Fruit fly (Drosophila melanogaster) whole organism, embryonic: ENCODE data around the gene MED14.

Source experiments
- B-H1 ChIP-seq: fragments of 200-800 bp; sonication (Bioruptor generic); IDR thresholded peaks from 3 replicates; pipeline ENCODE4 v1.3.6; 2022; ENCODE audit warnings: missing biosample characterization, missing genetic modification characterization
- Bgb ChIP-seq: fragments of 200-800 bp; sonication (Bioruptor generic); IDR thresholded peaks from 2 replicates; pipeline ENCODE4 v1.3.6; 2022; ENCODE audit warnings: missing biosample characterization, missing genetic modification characterization; ENCODE audit not compliant: partially characterized antibody
- CG1024 ChIP-seq: fragments of 200-800 bp; sonication (Bioruptor generic); IDR thresholded peaks from 2 replicates; pipeline ENCODE4 v1.3.6; 2022; ENCODE audit warnings: missing biosample characterization, missing genetic modification characterization
- CG10321 ChIP-seq: fragments of 200-800 bp; sonication (Bioruptor generic); IDR thresholded peaks from 2 replicates; pipeline ENCODE4 v1.3.6; 2022; ENCODE audit warnings: missing biosample characterization, missing genetic modification characterization
- CG10431 ChIP-seq: fragments of 200-800 bp; sonication (Bioruptor generic); optimal IDR thresholded peaks from 3 replicates; lab custom pipeline; 2018; ENCODE audit warnings: missing biosample characterization, mild to moderate bottlenecking, missing genetic modification characterization
- CG10543 ChIP-seq: fragments of 200-800 bp; sonication (Bioruptor generic); optimal IDR thresholded peaks from 3 replicates; lab custom pipeline; 2017; ENCODE audit warnings: missing biosample characterization, mild to moderate bottlenecking, missing genetic modification characterization, moderate library complexity
- CG11093 ChIP-seq: fragments of 200-800 bp; sonication (Bioruptor generic); IDR thresholded peaks from 3 replicates; pipeline ENCODE4 v1.3.6; 2022; ENCODE audit warnings: missing biosample characterization, missing genetic modification characterization
- CG13894 ChIP-seq: fragments of 200-800 bp; sonication (Bioruptor generic); optimal IDR thresholded peaks from 3 replicates; lab custom pipeline; 2018; ENCODE audit warnings: missing biosample characterization, mild to moderate bottlenecking, missing genetic modification characterization, moderate library complexity
- CG15073 ChIP-seq: fragments of 200-800 bp; sonication (Bioruptor generic); optimal IDR thresholded peaks from 2 replicates; lab custom pipeline; 2016; ENCODE audit warnings: missing biosample characterization, missing genetic modification characterization
- CG15601 ChIP-seq: fragments of 200-800 bp; sonication (Bioruptor generic); optimal IDR thresholded peaks from 3 replicates; lab custom pipeline; 2019; ENCODE audit warnings: missing biosample characterization, mild to moderate bottlenecking, missing genetic modification characterization, moderate library complexity
- CG15696 ChIP-seq: fragments of 200-800 bp; sonication (Bioruptor generic); optimal IDR thresholded peaks from 2 replicates; lab custom pipeline; 2019; ENCODE audit warnings: missing biosample characterization, mild to moderate bottlenecking, missing genetic modification characterization, moderate library complexity
- CG16863 ChIP-seq: fragments of 200-800 bp; sonication (Bioruptor generic); optimal IDR thresholded peaks from 3 replicates; lab custom pipeline; 2016; ENCODE audit warnings: missing biosample characterization, missing genetic modification characterization
- CG17612 ChIP-seq: fragments of 200-800 bp; sonication (Bioruptor generic); IDR thresholded peaks from 2 replicates; pipeline ENCODE4 v1.3.6; 2022; ENCODE audit warnings: missing biosample characterization, missing genetic modification characterization
- CG18011 ChIP-seq: fragments of 200-800 bp; sonication (Bioruptor generic); optimal IDR thresholded peaks from 2 replicates; lab custom pipeline; 2017; ENCODE audit warnings: missing biosample characterization, missing genetic modification characterization, mild to moderate bottlenecking, moderate library complexity, missing genotype
- CG2199 ChIP-seq: fragments of 200-800 bp; sonication (Bioruptor generic); IDR thresholded peaks from 3 replicates; pipeline ENCODE4 v1.3.6; 2022; ENCODE audit warnings: missing biosample characterization, missing genetic modification characterization
- CG2712 ChIP-seq: fragments of 200-800 bp; optimal IDR thresholded peaks from 3 replicates; lab custom pipeline; 2019; ENCODE audit warnings: missing biosample characterization, mild to moderate bottlenecking, missing genetic modification characterization, moderate library complexity
- CG4328 ChIP-seq: fragments of 200-800 bp; sonication (Bioruptor generic); optimal IDR thresholded peaks from 3 replicates; lab custom pipeline; 2017; ENCODE audit warnings: missing biosample characterization, missing genetic modification reagents, missing genetic modification characterization
- CG4360 ChIP-seq: fragments of 200-800 bp; sonication (Bioruptor generic); IDR thresholded peaks from 2 replicates; pipeline ENCODE4 v1.3.6; 2022; ENCODE audit warnings: missing biosample characterization, missing genetic modification characterization
- CG4820 ChIP-seq: fragments of 200-800 bp; sonication (Bioruptor generic); optimal IDR thresholded peaks from 3 replicates; lab custom pipeline; 2016; ENCODE audit warnings: missing biosample characterization, missing genetic modification characterization
- CG6272 ChIP-seq: fragments of 200-800 bp; sonication (Bioruptor generic); IDR thresholded peaks from 2 replicates; pipeline ENCODE4 v1.3.6; 2022; ENCODE audit warnings: missing biosample characterization, missing genetic modification characterization
- CG6683 ChIP-seq: fragments of 200-800 bp; sonication (Bioruptor generic); optimal IDR thresholded peaks from 2 replicates; lab custom pipeline; 2017; ENCODE audit warnings: missing biosample characterization, mild to moderate bottlenecking, missing genetic modification characterization, missing genetic modification reagents
- CG7928 ChIP-seq: fragments of 200-800 bp; sonication (Bioruptor generic); optimal IDR thresholded peaks from 2 replicates; lab custom pipeline; 2017; ENCODE audit warnings: missing biosample characterization, mild to moderate bottlenecking, missing genetic modification characterization
- CG8944 ChIP-seq: fragments of 200-800 bp; sonication (Bioruptor generic); optimal IDR thresholded peaks from 3 replicates; lab custom pipeline; 2016; ENCODE audit warnings: missing biosample characterization, missing genetic modification characterization
- CG9817 ChIP-seq: fragments of 200-800 bp; sonication (Bioruptor generic); optimal IDR thresholded peaks from 2 replicates; lab custom pipeline; 2018; ENCODE audit warnings: missing biosample characterization, mild to moderate bottlenecking, missing genetic modification characterization, moderate library complexity
- CHES-1-like ChIP-seq: fragments of 200-800 bp; sonication (Bioruptor generic); optimal IDR thresholded peaks from 2 replicates; lab custom pipeline; 2016; ENCODE audit warnings: missing biosample characterization, missing genetic modification characterization
- Camta ChIP-seq: fragments of 200-800 bp; sonication (Bioruptor generic); optimal IDR thresholded peaks from 2 replicates; lab custom pipeline; 2016; ENCODE audit warnings: missing biosample characterization, missing genetic modification characterization
- D19B ChIP-seq: fragments of 200-800 bp; sonication (Bioruptor generic); optimal IDR thresholded peaks from 2 replicates; lab custom pipeline; 2017; ENCODE audit warnings: missing biosample characterization, mild to moderate bottlenecking, missing genetic modification characterization
- Drgx ChIP-seq: fragments of 200-800 bp; sonication (Bioruptor generic); IDR thresholded peaks from 2 replicates; pipeline ENCODE4 v1.3.6; 2022; ENCODE audit warnings: missing biosample characterization, missing genetic modification characterization
- Hmx ChIP-seq: fragments of 200-800 bp; sonication (Bioruptor generic); optimal IDR thresholded peaks from 2 replicates; lab custom pipeline; 2016; ENCODE audit warnings: missing biosample characterization, missing genetic modification characterization
- Hr3 ChIP-seq: fragments of 200-800 bp; sonication (Bioruptor generic); optimal IDR thresholded peaks from 3 replicates; lab custom pipeline; 2016; ENCODE audit warnings: missing biosample characterization, missing genetic modification characterization
- Med ChIP-seq: fragments of 200-800 bp; sonication (Bioruptor generic); peaks from one replicate; lab custom pipeline; 2016; ENCODE audit warnings: missing biosample characterization, missing genetic modification characterization, mild to moderate bottlenecking, inconsistent platforms, moderate library complexity
- Opbp ChIP-seq: fragments of 200-800 bp; sonication (Bioruptor generic); IDR thresholded peaks from 3 replicates; pipeline ENCODE4 v1.3.6; 2022; ENCODE audit warnings: missing biosample characterization, missing genetic modification characterization; ENCODE audit not compliant: partially characterized antibody
- YL-1 ChIP-seq: fragments of 200-800 bp; sonication (Bioruptor generic); optimal IDR thresholded peaks from 3 replicates; lab custom pipeline; 2017; ENCODE audit warnings: missing biosample characterization, mild to moderate bottlenecking, missing genetic modification characterization
- bigmax ChIP-seq: fragments of 200-800 bp; sonication (Bioruptor generic); optimal IDR thresholded peaks from 2 replicates; lab custom pipeline; 2018; ENCODE audit warnings: missing biosample characterization, mild to moderate bottlenecking, missing genetic modification characterization
- cad ChIP-seq: fragments of >200 bp; optimal IDR thresholded peaks from 2 replicates; lab custom pipeline; 2017; ENCODE audit warnings: missing biosample characterization, missing genetic modification characterization
- eve ChIP-seq, 2 experiments: fragments of >200 bp; optimal IDR thresholded peaks; 2 replicates each; lab custom pipeline; 2017; ENCODE audit warnings: missing biosample characterization in 2 of 2, missing genetic modification characterization in 2 of 2
- eyg ChIP-seq: fragments of 200-800 bp; sonication (Bioruptor generic); optimal IDR thresholded peaks from 3 replicates; lab custom pipeline; 2016; ENCODE audit warnings: missing biosample characterization, missing genetic modification characterization
- fru ChIP-seq: fragments of >200 bp; optimal IDR thresholded peaks from 2 replicates; lab custom pipeline; 2017
- gt ChIP-seq: fragments of 200-800 bp; sonication (Bioruptor generic); IDR thresholded peaks from 2 replicates; pipeline ENCODE4 v1.3.6; 2022; ENCODE audit warnings: missing biosample characterization, missing genetic modification characterization
- hkb ChIP-seq, 2 experiments: fragments of 200-800 bp in 1 of 2; fragments of >200 bp in 1 of 2; sonication (Bioruptor generic) in 1 of 2; IDR thresholded peaks in 1 of 2; optimal IDR thresholded peaks in 1 of 2; 2 replicates each; pipeline versions ENCODE4 v1.3.6 to Lab custom; 2017 to 2022; ENCODE audit warnings: missing biosample characterization in 1 of 2, missing genetic modification characterization in 1 of 2
- insv ChIP-seq, 2 experiments: fragments of 200-800 bp; sonication (Bioruptor generic); optimal IDR thresholded peaks; 3 replicates each; lab custom pipeline; 2016 to 2018; ENCODE audit warnings: missing biosample characterization in 2 of 2, missing genetic modification characterization in 2 of 2
- lilli ChIP-seq: fragments of 200-800 bp; sonication (Bioruptor generic); optimal IDR thresholded peaks from 3 replicates; lab custom pipeline; 2016; ENCODE audit warnings: missing biosample characterization, missing genetic modification characterization
- maf-S ChIP-seq: fragments of 200-800 bp; sonication (Bioruptor generic); optimal IDR thresholded peaks from 2 replicates; lab custom pipeline; 2016; ENCODE audit warnings: missing biosample characterization, missing genetic modification characterization
- run ChIP-seq: fragments of 200-800 bp; sonication (Bioruptor generic); optimal IDR thresholded peaks from 3 replicates; lab custom pipeline; 2018; ENCODE audit warnings: missing biosample characterization, mild to moderate bottlenecking, missing genetic modification characterization
- tin ChIP-seq: fragments of 200-800 bp; sonication (Bioruptor generic); optimal IDR thresholded peaks from 3 replicates; lab custom pipeline; 2016; ENCODE audit warnings: missing biosample characterization, missing genetic modification characterization
- tll ChIP-seq, 2 experiments: fragments of 200-800 bp in 1 of 2; fragments of >200 bp in 1 of 2; sonication (Bioruptor generic) in 1 of 2; optimal IDR thresholded peaks; 2 replicates each; lab custom pipeline; 2017 to 2019; ENCODE audit warnings: missing biosample characterization in 2 of 2, missing genetic modification characterization in 2 of 2, mild to moderate bottlenecking in 1 of 2, moderate library complexity in 1 of 2
- vfl ChIP-seq: fragments of 200-800 bp; sonication (Bioruptor generic); optimal IDR thresholded peaks from 2 replicates; lab custom pipeline; 2016; ENCODE audit warnings: missing biosample characterization, missing genetic modification characterization
- wor ChIP-seq: fragments of 200-800 bp; sonication (Bioruptor generic); IDR thresholded peaks from 2 replicates; pipeline ENCODE4 v1.3.6; 2022; ENCODE audit warnings: missing biosample characterization, missing genetic modification characterization
- z ChIP-seq: fragments of 200-800 bp; sonication (Bioruptor generic); IDR thresholded peaks from 3 replicates; pipeline ENCODE4 v1.3.6; 2022; ENCODE audit warnings: missing biosample characterization, missing genetic modification characterization

MED14 gene

DNA sequence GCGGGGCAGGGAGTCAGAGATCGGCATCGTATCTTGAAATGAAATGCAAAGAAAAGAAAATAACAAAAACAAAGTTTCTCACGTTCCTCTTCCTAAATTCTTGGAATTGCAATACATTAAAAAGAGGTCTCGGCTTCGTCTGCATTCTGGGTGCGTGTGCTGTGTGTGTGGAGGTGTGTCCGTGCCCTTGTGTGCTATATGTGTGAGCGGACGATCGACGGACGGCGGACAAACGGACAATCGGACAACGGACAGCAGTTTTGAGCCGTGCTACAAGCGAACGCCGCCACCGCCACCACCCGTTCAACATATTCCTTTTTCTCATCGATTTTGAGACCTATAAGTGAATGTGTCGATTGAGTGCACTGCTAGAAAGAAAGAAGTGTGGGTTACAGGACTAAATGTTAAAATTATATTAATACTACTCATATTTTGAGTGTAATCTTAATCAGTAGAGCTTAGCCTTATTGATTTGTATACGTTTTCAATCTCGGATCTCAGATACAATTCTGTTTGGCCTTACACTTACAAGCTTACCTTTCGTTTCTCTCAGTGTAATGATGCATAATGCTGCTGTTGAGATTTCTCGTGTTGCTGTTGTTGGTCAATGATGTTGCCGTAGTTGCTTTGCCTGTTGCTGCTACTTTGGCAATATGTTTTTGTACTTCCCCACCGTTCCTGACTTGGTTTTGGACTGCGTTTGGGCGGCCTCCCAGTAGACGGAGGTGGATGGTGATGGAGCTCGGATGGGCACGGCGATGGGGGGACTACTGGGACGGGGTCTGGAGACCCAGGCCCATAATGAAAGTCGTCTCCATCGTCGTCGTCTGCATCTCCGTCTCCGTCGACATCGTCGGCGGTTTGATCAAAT is 28.3 kb downstream of the MED14 start (continued):
- TF ChIP-seq gt (GFP tag; lab: Robert Waterston, UW): peak; percentile 80
- TF ChIP-seq Bgb (GFP tag; lab: Robert Waterston, UW): no peak
- TF ChIP-seq Opbp (GFP tag; lab: Robert Waterston, UW): no peak
- TF ChIP-seq CG4360 (GFP tag; lab: Robert Waterston, UW): peak; percentile 52
- peak; percentile 26 for TF ChIP-seq CG4328 (GFP tag; lab: Kevin White, UChicago)
- peak; percentile 64 for TF ChIP-seq wor
- TF ChIP-seq CG15601 (tag; lab: Kevin White, UChicago): peak; percentile 87
- peak; percentile 94 for TF ChIP-seq CG2712 (tag; lab: Kevin White, UChicago)
- TF ChIP-seq tin (GFP tag; lab: Kevin White, UChicago): peak; percentile 85
- TF ChIP-seq CG13894 (tag; lab: Kevin White, UChicago): no peak
- TF ChIP-seq CG6272 (GFP tag; lab: Robert Waterston, UW): no peak
- TF ChIP-seq tll (GFP tag; optimal IDR thresholded peaks at IDR 0.05; lab: Kevin White, UChicago): peak; percentile 49 to 82
- TF ChIP-seq z (GFP tag; lab: Robert Waterston, UW): peak; percentile 6; the same call in 2 of the 3 replicates
- TF ChIP-seq CG15696 (tag; lab: Kevin White, UChicago): peak; percentile 98
- TF ChIP-seq CHES-1-like (GFP tag; lab: Kevin White, UChicago): peak; percentile 37
- peak; percentile 73 for TF ChIP-seq CG16863 (GFP tag; lab: Kevin White, UChicago)
- TF ChIP-seq hkb (optimal IDR thresholded peaks at IDR 0.05; lab: Kevin White, UChicago): no peak
- TF ChIP-seq hkb (GFP tag; IDR thresholded peaks at IDR 0.05; lab: Robert Waterston, UW): peak; percentile 48; the same call in 1 of the 2 replicates
- TF ChIP-seq Camta: peak; percentile 54
- peak; percentile 83 to 89 for TF ChIP-seq eve (GFP tag; optimal IDR thresholded peaks at IDR 0.05; lab: Kevin White, UChicago)
- TF ChIP-seq Med (GFP tag; lab: Kevin White, UChicago): peak; percentile 89
- TF ChIP-seq CG7928 (GFP tag; lab: Kevin White, UChicago): no peak
- TF ChIP-seq CG10321 (GFP tag; lab: Robert Waterston, UW): no peak
- no peak for TF ChIP-seq bigmax (GFP tag; lab: Kevin White, UChicago)
- TF ChIP-seq YL-1: peak; percentile 36
- peak; percentile 63 for TF ChIP-seq CG8944
- no peak for TF ChIP-seq cad (GFP tag; lab: Kevin White, UChicago)
- TF ChIP-seq B-H1: no peak
- no peak for TF ChIP-seq D19B (GFP tag; lab: Kevin White, UChicago)
- no peak for TF ChIP-seq fru (lab: Kevin White, UChicago)
- peak; percentile 25 for TF ChIP-seq CG9817 (tag; lab: Kevin White, UChicago)
- no peak for TF ChIP-seq CG18011 (GFP tag; lab: Kevin White, UChicago)
- TF ChIP-seq eyg: no peak
- TF ChIP-seq CG6683: no peak
- no peak for TF ChIP-seq CG17612 (GFP tag; lab: Robert Waterston, UW)
- TF ChIP-seq CG10543 (GFP tag; lab: Kevin White, UChicago): no peak
- TF ChIP-seq Drgx (GFP tag; lab: Robert Waterston, UW): peak; percentile 66
- peak; percentile 44; the same call in 1 of the 2 replicates for TF ChIP-seq CG1024
- peak; percentile 35; the same call in 1 of the 3 replicates for TF ChIP-seq CG11093 (GFP tag; lab: Robert Waterston, UW)
- no peak for TF ChIP-seq CG2199 (GFP tag; lab: Robert Waterston, UW)
- TF ChIP-seq insv (GFP tag; optimal IDR thresholded peaks at IDR 0.05; lab: Kevin White, UChicago): peak in 1 of 2 experiments; percentile 24
- no peak for TF ChIP-seq Hmx
- peak; percentile 35 for TF ChIP-seq vfl (GFP tag; lab: Kevin White, UChicago)
- peak; percentile 26 for TF ChIP-seq maf-S (GFP tag; lab: Kevin White, UChicago)
- peak; percentile 89 for TF ChIP-seq CG4820 (GFP tag; lab: Kevin White, UChicago)
- TF ChIP-seq CG15073: no peak
- TF ChIP-seq run (tag; lab: Kevin White, UChicago): no peak
- TF ChIP-seq lilli (GFP tag; lab: Kevin White, UChicago): peak; percentile 73
- TF ChIP-seq Hr3 (GFP tag; lab: Kevin White, UChicago): peak; percentile 70
- TF ChIP-seq CG10431: peak; percentile 49
